Worm (Caenorhabditis elegans): Measurements from ENCODE around the gene ttr-14.

ce11 chrX:10768289-10769153 lies 18.8 kb upstream of the ttr-14 start:
- no peak for TF ChIP-seq pqm-1 (tag; optimal IDR thresholded peaks at IDR 0.05)
- no peak for TF ChIP-seq ref-2 (tag; optimal IDR thresholded peaks at IDR 0.05)
- TF ChIP-seq fax-1 (tag; optimal IDR thresholded peaks at IDR 0.05), result no peak
- TF ChIP-seq unc-3 (GFP tag; conservative IDR thresholded peaks at IDR 0.05), result no peak
- TF ChIP-seq unc-3 (tag; optimal IDR thresholded peaks at IDR 0.05), result no peak
- no peak for TF ChIP-seq unc-86 (tag; optimal IDR thresholded peaks at IDR 0.05)

Data from whole organism, late embryonic.